Fruit fly (Drosophila melanogaster): ENCODE measurements around the gene Pura.

DNA sequence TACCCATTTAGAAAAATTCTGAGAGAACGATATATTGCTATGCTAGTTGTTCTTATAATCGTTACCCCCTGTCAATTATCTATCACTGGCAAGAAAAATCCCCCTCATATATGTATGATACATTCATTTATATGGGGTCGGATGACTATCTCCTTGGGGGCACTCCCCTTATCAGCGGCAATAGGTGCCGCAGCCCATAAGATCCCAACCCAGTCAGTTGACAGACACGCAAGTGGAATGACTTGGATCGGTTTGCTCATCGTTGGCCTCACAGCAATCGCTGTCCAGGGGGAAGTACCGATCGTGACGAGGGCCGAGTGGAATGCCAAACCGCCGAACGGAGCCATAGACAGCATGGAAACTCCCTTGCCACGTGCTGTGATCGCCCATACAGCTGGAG is 58.1 kb downstream of the Pura start, which contains the start of gene PGRP-SD:
- no peak for TF ChIP-seq lola (GFP tag; optimal IDR thresholded peaks at IDR 0.05)
- TF ChIP-seq pan (optimal IDR thresholded peaks at IDR 0.05): no peak

All from whole organism, wandering third instar larva.